Fruit fly (Drosophila melanogaster): Measurements from ENCODE around the gene CG32284.

- no peak for TF ChIP-seq usp (GFP tag; optimal IDR thresholded peaks at IDR 0.05)
- no peak for TF ChIP-seq pan (optimal IDR thresholded peaks at IDR 0.05)
- no peak for TF ChIP-seq psq (optimal IDR thresholded peaks at IDR 0.05)
- no peak for TF ChIP-seq Dll (optimal IDR thresholded peaks at IDR 0.05)
- TF ChIP-seq EcR (GFP tag; optimal IDR thresholded peaks at IDR 0.05) = no peak
Measured at dm6 chr3L:3224740-3225719, 38.6 kb downstream of the CG32284 start, which contains the start of gene Larp4B.
